Fruit fly (Drosophila melanogaster) whole organism, embryonic: ENCODE measurements around the gene CG32182.
A peak's percentile ranks its signal among the peaks of the same experiment; 100 is the strongest.

ENCODE experiments used
- Awh ChIP-seq: fragments of 200-800 bp; sonication (Bioruptor generic); IDR thresholded peaks from 2 replicates; pipeline ENCODE4, ENCODE4 v1.3.6; 2022; ENCODE audit warnings: missing biosample characterization, missing genetic modification characterization
- B-H1 ChIP-seq: fragments of 200-800 bp; sonication (Bioruptor generic); IDR thresholded peaks from 3 replicates; pipeline ENCODE4 v1.3.6; 2022; ENCODE audit warnings: missing biosample characterization, missing genetic modification characterization
- CG11247 ChIP-seq: fragments of 200-800 bp; sonication (Bioruptor generic); IDR thresholded peaks from 2 replicates; pipeline ENCODE4 v1.3.6; 2022; ENCODE audit warnings: missing biosample characterization, missing genetic modification characterization
- CG11723 ChIP-seq: fragments of 200-800 bp; sonication (Bioruptor generic); optimal IDR thresholded peaks from 2 replicates; lab custom pipeline; 2017; ENCODE audit warnings: missing biosample characterization, mild to moderate bottlenecking, missing genetic modification characterization
- CG1233 ChIP-seq: fragments of 200-800 bp; sonication (Bioruptor generic); optimal IDR thresholded peaks from 4 replicates; lab custom pipeline; 2018; ENCODE audit warnings: missing biosample characterization, mild to moderate bottlenecking, missing genetic modification characterization
- CG14441 ChIP-seq: fragments of 200-800 bp; sonication (Bioruptor generic); IDR thresholded peaks from 2 replicates; pipeline ENCODE4 v1.3.6; 2022; ENCODE audit warnings: missing biosample characterization, missing genetic modification characterization
- CG1647 ChIP-seq: fragments of 200-800 bp; sonication (Bioruptor generic); optimal IDR thresholded peaks from 3 replicates; lab custom pipeline; 2016; ENCODE audit warnings: missing biosample characterization, missing genetic modification characterization
- CG16815 ChIP-seq: fragments of 200-800 bp; sonication (Bioruptor generic); optimal IDR thresholded peaks from 3 replicates; lab custom pipeline; 2017; ENCODE audit warnings: missing biosample characterization, mild to moderate bottlenecking, missing genetic modification characterization
- CG17802 ChIP-seq: fragments of 200-800 bp; sonication (Bioruptor generic); optimal IDR thresholded peaks from 2 replicates; lab custom pipeline; 2018; ENCODE audit warnings: missing biosample characterization, mild to moderate bottlenecking, missing genetic modification characterization, moderate library complexity
- CG18764 ChIP-seq: fragments of 200-800 bp; sonication (Bioruptor generic); optimal IDR thresholded peaks from 3 replicates; lab custom pipeline; 2016; ENCODE audit warnings: missing biosample characterization, missing genetic modification characterization
- CG2120 ChIP-seq: fragments of 200-800 bp; sonication (Bioruptor generic); optimal IDR thresholded peaks from 3 replicates; lab custom pipeline; 2016; ENCODE audit warnings: missing biosample characterization, missing genetic modification characterization
- CG4854 ChIP-seq: fragments of 200-800 bp; sonication (Bioruptor generic); optimal IDR thresholded peaks from 2 replicates; lab custom pipeline; 2016; ENCODE audit warnings: missing biosample characterization, missing genetic modification characterization, inconsistent platforms
- CG5180 ChIP-seq: fragments of 200-800 bp; sonication (Bioruptor generic); optimal IDR thresholded peaks from 3 replicates; lab custom pipeline; 2017; ENCODE audit warnings: missing biosample characterization, missing genetic modification characterization, mild to moderate bottlenecking, moderate library complexity, missing genetic modification reagents
- CG6689 ChIP-seq: fragments of 200-800 bp; sonication (Bioruptor generic); IDR thresholded peaks from 2 replicates; pipeline ENCODE4 v1.3.6; 2022; ENCODE audit warnings: missing biosample characterization, missing genetic modification characterization
- CG9727 ChIP-seq: fragments of 200-800 bp; sonication (Bioruptor generic); optimal IDR thresholded peaks from 3 replicates; lab custom pipeline; 2017; ENCODE audit warnings: missing biosample characterization, mild to moderate bottlenecking, missing genetic modification characterization
- CkIIα-i1 ChIP-seq: fragments of 200-800 bp; sonication (Bioruptor generic); IDR thresholded peaks from 2 replicates; pipeline ENCODE4 v1.3.6; 2022; ENCODE audit warnings: missing biosample characterization, missing genetic modification characterization
- D19A ChIP-seq: fragments of 200-800 bp; optimal IDR thresholded peaks from 3 replicates; lab custom pipeline; 2019; ENCODE audit warnings: missing biosample characterization, mild to moderate bottlenecking, missing genetic modification characterization, moderate library complexity
- HLH4C ChIP-seq: fragments of 200-800 bp; sonication (Bioruptor generic); IDR thresholded peaks from 3 replicates; pipeline ENCODE4 v1.3.6; 2022; ENCODE audit warnings: missing biosample characterization, missing genetic modification characterization; ENCODE audit not compliant: partially characterized antibody
- Hand ChIP-seq: fragments of 200-800 bp; sonication (Bioruptor generic); optimal IDR thresholded peaks from 2 replicates; lab custom pipeline; 2017; ENCODE audit warnings: mild to moderate bottlenecking, missing biosample characterization, missing genetic modification reagents, missing genetic modification characterization
- Hr3 ChIP-seq: fragments of 200-800 bp; sonication (Bioruptor generic); optimal IDR thresholded peaks from 3 replicates; lab custom pipeline; 2016; ENCODE audit warnings: missing biosample characterization, missing genetic modification characterization
- Kr ChIP-seq: fragments of 200-800 bp; sonication (Bioruptor generic); optimal IDR thresholded peaks from 2 replicates; lab custom pipeline; 2017; ENCODE audit warnings: missing biosample characterization, mild to moderate bottlenecking, missing genetic modification characterization
- Oli ChIP-seq: fragments of 200-800 bp; sonication (Bioruptor generic); optimal IDR thresholded peaks from 2 replicates; lab custom pipeline; 2018; ENCODE audit warnings: missing biosample characterization, mild to moderate bottlenecking, missing genetic modification characterization, moderate library complexity
- Opbp ChIP-seq: fragments of 200-800 bp; sonication (Bioruptor generic); IDR thresholded peaks from 3 replicates; pipeline ENCODE4 v1.3.6; 2022; ENCODE audit warnings: missing biosample characterization, missing genetic modification characterization; ENCODE audit not compliant: partially characterized antibody
- Ravus ChIP-seq: fragments of 200-800 bp; sonication (Bioruptor generic); IDR thresholded peaks from 2 replicates; pipeline ENCODE4 v1.3.6; 2022; ENCODE audit warnings: missing biosample characterization, missing genetic modification characterization
- Spps ChIP-seq: fragments of 200-800 bp; sonication (Bioruptor generic); optimal IDR thresholded peaks from 2 replicates; lab custom pipeline; 2018; ENCODE audit warnings: missing biosample characterization, mild to moderate bottlenecking, missing genetic modification characterization
- ab ChIP-seq: fragments of 200-800 bp; sonication (Bioruptor generic); optimal IDR thresholded peaks from 2 replicates; lab custom pipeline; 2016; ENCODE audit warnings: missing biosample characterization, missing genetic modification characterization
- bowl ChIP-seq: fragments of 200-800 bp; sonication (Bioruptor generic); IDR thresholded peaks from 2 replicates; pipeline ENCODE4 v1.3.6; 2022; ENCODE audit warnings: missing biosample characterization, missing genetic modification characterization
- cas ChIP-seq: fragments of 200-800 bp; sonication (Bioruptor generic); IDR thresholded peaks from 2 replicates; pipeline ENCODE4 v1.3.6; 2022; ENCODE audit warnings: missing biosample characterization, missing genetic modification characterization
- chif ChIP-seq, 2 experiments: fragments of 200-800 bp; sonication (Bioruptor generic); optimal IDR thresholded peaks; 3 replicates each; lab custom pipeline; 2016; ENCODE audit warnings: missing biosample characterization in 2 of 2, missing genetic modification characterization in 2 of 2
- crc ChIP-seq: fragments of 200-800 bp; sonication (Bioruptor generic); optimal IDR thresholded peaks from 2 replicates; lab custom pipeline; 2016; ENCODE audit warnings: missing biosample characterization, missing genetic modification characterization
- da ChIP-seq: fragments of 200-800 bp; sonication (Bioruptor generic); optimal IDR thresholded peaks from 2 replicates; lab custom pipeline; 2016; ENCODE audit warnings: missing biosample characterization, missing genetic modification characterization
- esg ChIP-seq: fragments of 200-800 bp; sonication (Bioruptor generic); conservative IDR thresholded peaks from 2 replicates; pipeline ENCODE4 v1.3.6; 2022; ENCODE audit warnings: missing biosample characterization, missing genetic modification characterization
- eve ChIP-seq, 2 experiments: fragments of >200 bp; optimal IDR thresholded peaks; 2 replicates each; lab custom pipeline; 2017; ENCODE audit warnings: missing biosample characterization in 2 of 2, missing genetic modification characterization in 2 of 2
- fd3F ChIP-seq: fragments of 200-800 bp; sonication (Bioruptor generic); optimal IDR thresholded peaks from 2 replicates; lab custom pipeline; 2018; ENCODE audit warnings: missing biosample characterization, mild to moderate bottlenecking, missing genetic modification characterization, moderate library complexity
- gfzf ChIP-seq: fragments of 200-800 bp; sonication (Bioruptor generic); optimal IDR thresholded peaks from 2 replicates; lab custom pipeline; 2016; ENCODE audit warnings: missing biosample characterization, mild to moderate bottlenecking, missing genetic modification characterization, moderate library complexity
- grn ChIP-seq: fragments of 200-800 bp; sonication (Bioruptor generic); optimal IDR thresholded peaks from 3 replicates; lab custom pipeline; 2017; ENCODE audit warnings: missing biosample characterization, missing genetic modification characterization
- h ChIP-seq: fragments of >200 bp; optimal IDR thresholded peaks from 2 replicates; lab custom pipeline; 2017
- ind ChIP-seq: fragments of 200-800 bp; sonication (Bioruptor generic); optimal IDR thresholded peaks from 3 replicates; lab custom pipeline; 2016; ENCODE audit warnings: missing biosample characterization, missing genetic modification characterization
- insv ChIP-seq, 2 experiments: fragments of 200-800 bp; sonication (Bioruptor generic); optimal IDR thresholded peaks; 3 replicates each; lab custom pipeline; 2016 to 2018; ENCODE audit warnings: missing biosample characterization in 2 of 2, missing genetic modification characterization in 2 of 2
- ken ChIP-seq: fragments of 200-800 bp; sonication (Bioruptor generic); IDR thresholded peaks from 3 replicates; pipeline ENCODE4 v1.3.6; 2022; ENCODE audit warnings: missing biosample characterization, missing genetic modification characterization
- lmd ChIP-seq: fragments of 200-800 bp; sonication (Bioruptor generic); IDR thresholded peaks from 2 replicates; pipeline ENCODE4 v1.3.6; 2022; ENCODE audit warnings: missing biosample characterization, missing genetic modification characterization
- pho ChIP-seq: fragments of 200-800 bp; sonication (Bioruptor generic); optimal IDR thresholded peaks from 2 replicates; lab custom pipeline; 2016; ENCODE audit warnings: missing biosample characterization, missing genetic modification characterization
- prd ChIP-seq, 3 experiments: fragments of >200 bp in 2 of 3; fragments of 200-800 bp in 1 of 3; sonication (Bioruptor generic) in 1 of 3; optimal IDR thresholded peaks in 2 of 3; IDR thresholded peaks in 1 of 3; 2 replicates in 2 of 3; 3 replicates in 1 of 3; pipeline versions ENCODE4 v1.3.6 to Lab custom; 2017 to 2022; ENCODE audit warnings: missing biosample characterization in 1 of 3, missing genetic modification characterization in 1 of 3
- rib ChIP-seq: fragments of 200-800 bp; sonication (Bioruptor generic); IDR thresholded peaks from 2 replicates; pipeline ENCODE4 v1.3.6; 2022; ENCODE audit warnings: missing biosample characterization, missing genetic modification characterization
- salm ChIP-seq: fragments of 200-800 bp; sonication (Bioruptor generic); optimal IDR thresholded peaks from 2 replicates; lab custom pipeline; 2018; ENCODE audit warnings: missing biosample characterization, mild to moderate bottlenecking, missing genetic modification characterization
- sens ChIP-seq: fragments of 200-800 bp; sonication (Bioruptor generic); peaks from one replicate; lab custom pipeline; 2016; ENCODE audit warnings: missing biosample characterization, missing genetic modification characterization
- sr ChIP-seq: fragments of 200-800 bp; sonication (Bioruptor generic); IDR thresholded peaks from 3 replicates; pipeline ENCODE4 v1.3.6; 2022; ENCODE audit warnings: missing biosample characterization, missing genetic modification characterization
- tgo ChIP-seq: fragments of 200-800 bp; sonication (Bioruptor generic); IDR thresholded peaks from 3 replicates; pipeline ENCODE4 v1.3.6; 2022; ENCODE audit warnings: missing biosample characterization, missing genetic modification characterization
- ttk ChIP-seq: fragments of 200-800 bp; sonication (Bioruptor generic); IDR thresholded peaks from 2 replicates; pipeline ENCODE4 v2.1.2; 2022; ENCODE audit warnings: missing biosample characterization, missing genetic modification characterization

CG32182 gene

DNA sequence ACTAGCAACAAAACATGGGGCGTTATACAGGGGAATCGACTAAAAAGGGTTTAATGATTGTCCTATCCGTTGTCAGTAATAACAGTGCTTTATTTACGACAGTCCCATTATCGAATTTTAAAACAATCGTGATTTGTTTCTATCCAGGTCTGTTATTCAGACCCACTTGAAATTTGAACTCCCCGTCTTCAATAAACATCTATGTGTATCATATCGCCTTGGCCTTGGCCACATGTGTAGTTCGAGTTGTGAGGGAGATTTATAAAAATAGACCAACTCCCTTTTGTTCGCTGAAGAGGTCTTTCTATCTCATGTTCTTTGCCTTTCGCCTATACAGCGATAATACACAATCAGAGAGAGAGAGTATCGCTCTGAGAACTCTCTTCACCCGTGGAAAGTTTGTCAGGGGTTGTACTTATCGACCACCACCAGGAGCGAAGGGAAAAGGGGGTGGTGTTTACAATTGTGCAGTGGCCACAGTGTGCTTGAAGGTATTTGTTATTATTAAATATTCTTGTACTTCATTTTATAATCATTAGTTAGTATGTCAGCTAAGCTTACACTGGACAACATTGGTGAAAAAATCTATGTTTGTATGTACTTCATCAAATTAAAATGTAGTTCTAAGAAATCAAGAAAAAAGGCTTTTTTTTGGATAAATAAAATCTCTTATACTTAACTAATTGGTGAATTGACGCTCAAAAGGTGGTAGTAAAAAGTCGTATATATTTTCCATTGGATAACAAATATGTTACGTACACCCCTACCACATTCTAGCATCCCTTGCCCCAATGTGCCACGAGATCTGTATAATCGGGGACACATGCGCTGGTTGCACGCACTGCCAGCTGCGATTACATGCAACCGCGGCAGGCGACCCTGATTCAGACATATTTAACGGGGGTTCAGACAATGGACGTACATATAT is 492 bp upstream of the CG32182 start (continued):
- TF ChIP-seq CG16815 (peak; percentile 86), Awh (peak; percentile 65), CG17802 (tag; lab: Kevin White, UChicago) (peak; percentile 44), rib (no peak), chif (GFP tag; optimal IDR thresholded peaks at IDR 0.05; lab: Kevin White, UChicago) (peak; percentile 57 to 80), sr (no peak), da (peak; percentile 56), CG5180 (GFP tag; lab: Kevin White, UChicago) (peak; percentile 77), CkIIα-i1 (GFP tag; lab: Robert Waterston, UW) (no peak), sens (GFP tag; lab: Kevin White, UChicago) (peak; percentile 98), h (lab: Kevin White, UChicago) (no peak), Hr3 (GFP tag; lab: Kevin White, UChicago) (peak; percentile 74), ttk (GFP tag; lab: Robert Waterston, UW) (peak; percentile 47; the same call in 1 of the 2 replicates), bowl (GFP tag; lab: Robert Waterston, UW) (no peak), CG14441 (GFP tag; lab: Robert Waterston, UW) (peak; percentile 42; the same call in 1 of the 2 replicates), eve (GFP tag; optimal IDR thresholded peaks at IDR 0.05; lab: Kevin White, UChicago) (peak; percentile 35 to 92), ab (GFP tag; lab: Kevin White, UChicago) (no peak), Opbp (GFP tag; lab: Robert Waterston, UW) (no peak), grn (no peak), salm (tag; lab: Kevin White, UChicago) (peak; percentile 49), CG1647 (peak; percentile 24), esg (GFP tag; lab: Robert Waterston, UW) (peak; percentile 71), pho (GFP tag; lab: Kevin White, UChicago) (no peak), CG2120 (GFP tag; lab: Kevin White, UChicago) (peak; percentile 30), Hand (peak; percentile 36), HLH4C (no peak; the same call in 2 of the 3 replicates), Kr (GFP tag; lab: Kevin White, UChicago) (peak; percentile 73), CG18764 (GFP tag; lab: Kevin White, UChicago) (peak; percentile 55), fd3F (GFP tag; lab: Kevin White, UChicago) (no peak), cas (GFP tag; lab: Robert Waterston, UW) (no peak), Oli (tag; lab: Kevin White, UChicago) (peak; percentile 82), CG9727 (GFP tag; lab: Kevin White, UChicago) (peak; percentile 93), D19A (peak; percentile 88), CG11247 (GFP tag; lab: Robert Waterston, UW) (0 out of 2 replicates have a peak, but pooled peaks have one; percentile 23), lmd (GFP tag; lab: Robert Waterston, UW) (peak; percentile 57), tgo (GFP tag; lab: Robert Waterston, UW) (peak; percentile 54), CG11723 (GFP tag; lab: Kevin White, UChicago) (peak; percentile 69), CG6689 (peak; percentile 82), CG1233 (GFP tag; lab: Kevin White, UChicago) (peak; percentile 69), gfzf (GFP tag; lab: Kevin White, UChicago) (no peak), Ravus (GFP tag; lab: Robert Waterston, UW) (no peak), insv (GFP tag; optimal IDR thresholded peaks at IDR 0.05; lab: Kevin White, UChicago) (no peak), B-H1 (GFP tag; lab: Robert Waterston, UW) (peak; percentile 54; the same call in 2 of the 3 replicates), CG4854 (GFP tag; lab: Kevin White, UChicago) (no peak), Spps (peak; percentile 88), ind (GFP tag; lab: Kevin White, UChicago) (peak; percentile 49), ken (GFP tag; lab: Robert Waterston, UW) (peak; percentile 20; the same call in 1 of the 3 replicates), prd (optimal IDR thresholded peaks at IDR 0.05; lab: Kevin White, UChicago) (no peak), prd (GFP tag; IDR thresholded peaks at IDR 0.05; lab: Robert Waterston, UW) (peak; percentile 75), crc (no peak)
